Worm (Caenorhabditis elegans) whole organism, late embryonic: Measurements from ENCODE around the gene mltn-8.

Experiments used
- ceh-19 ChIP-seq: fragments of 200-800 bp; sonication (Bioruptor generic); optimal IDR thresholded peaks from 2 replicates; lab custom pipeline; 2018; ENCODE audit warnings: mild to moderate bottlenecking, missing genetic modification characterization, missing compliant biosample characterization
- ceh-30 ChIP-seq: fragments of 150-350 bp; optimal IDR thresholded peaks from 2 replicates; lab custom pipeline; 2014; ENCODE audit warnings: missing biosample characterization, missing genetic modification characterization
- ceh-9 ChIP-seq: sonication (generic microtip); optimal IDR thresholded peaks from 2 replicates; lab custom pipeline; 2016; ENCODE audit warnings: mild to moderate bottlenecking, missing genetic modification characterization, inconsistent platforms, missing compliant biosample characterization
- dmd-4 ChIP-seq: sonication (generic microtip); optimal IDR thresholded peaks from 2 replicates; lab custom pipeline; 2016; ENCODE audit warnings: borderline replicate concordance, missing genetic modification characterization, missing compliant biosample characterization
- dve-1 ChIP-seq: sonication (generic microtip); optimal IDR thresholded peaks from 2 replicates; lab custom pipeline; 2017; ENCODE audit warnings: antibody characterized with exemption, mild to moderate bottlenecking, missing genetic modification characterization, missing compliant biosample characterization
- hlh-15 ChIP-seq: sonication (generic microtip); optimal IDR thresholded peaks from 2 replicates; lab custom pipeline; 2016; ENCODE audit warnings: missing genetic modification characterization, missing compliant biosample characterization
- hlh-8 ChIP-seq: sonication (generic microtip); optimal IDR thresholded peaks from 2 replicates; lab custom pipeline; 2016; ENCODE audit warnings: missing genotype, missing genetic modification characterization, missing compliant biosample characterization
- nhr-232 ChIP-seq: sonication (generic microtip); optimal IDR thresholded peaks from 2 replicates; lab custom pipeline; 2016; ENCODE audit warnings: missing genetic modification characterization, missing compliant biosample characterization
- pha-4 ChIP-seq: fragments of 150-350 bp; optimal IDR thresholded peaks from 2 replicates; lab custom pipeline; 2018; ENCODE audit warnings: missing biosample characterization, missing genetic modification reagents, missing genetic modification characterization
- syd-9 ChIP-seq: sonication (generic microtip); optimal IDR thresholded peaks from 2 replicates; lab custom pipeline; 2016; ENCODE audit warnings: mild to moderate bottlenecking, missing genetic modification characterization, moderate library complexity, missing compliant biosample characterization
- tbx-2 ChIP-seq: sonication (generic microtip); optimal IDR thresholded peaks from 2 replicates; lab custom pipeline; 2016; ENCODE audit warnings: missing genetic modification characterization, missing compliant biosample characterization
- unc-55 ChIP-seq: sonication (generic microtip); optimal IDR thresholded peaks from 2 replicates; lab custom pipeline; 2017; ENCODE audit warnings: missing biosample characterization, missing genetic modification reagents, missing genetic modification characterization

ce11 chrV:428844-429243, 48.8 kb upstream of the mltn-8 start, which contains the start of gene B0554.4:
- TF ChIP-seq tbx-2 (no peak), dmd-4 (no peak), hlh-15 (no peak), nhr-232 (tag; lab: Kevin White, UChicago) (no peak), ceh-9 (tag; lab: Kevin White, UChicago) (no peak), ceh-30 (no peak), pha-4 (no peak), syd-9 (tag; lab: Kevin White, UChicago) (no peak), hlh-8 (no peak), unc-55 (GFP tag; lab: Kevin White, UChicago) (no peak), ceh-19 (GFP tag; lab: Kevin White, UChicago) (no peak), dve-1 (tag; lab: Kevin White, UChicago) (no peak)
